Fruit fly (Drosophila melanogaster) whole organism, embryonic: ENCODE data around the gene CG43886.

Experiments used
- Abd-B ChIP-seq: fragments of 200-800 bp; sonication (Bioruptor generic); optimal IDR thresholded peaks from 2 replicates; lab custom pipeline; 2018; ENCODE audit warnings: missing biosample characterization, mild to moderate bottlenecking, missing genetic modification characterization, moderate library complexity
- Ada2b ChIP-seq: fragments of 200-800 bp; sonication (Bioruptor generic); IDR thresholded peaks from 2 replicates; pipeline ENCODE4 v1.3.6; 2022; ENCODE audit warnings: missing biosample characterization, missing genetic modification characterization
- CG10267 ChIP-seq: fragments of 200-800 bp; sonication (Bioruptor generic); optimal IDR thresholded peaks from 2 replicates; lab custom pipeline; 2018; ENCODE audit warnings: missing biosample characterization, mild to moderate bottlenecking, missing genetic modification characterization, moderate library complexity
- CG11695 ChIP-seq: fragments of 200-800 bp; sonication (Bioruptor generic); IDR thresholded peaks from 3 replicates; pipeline ENCODE4 v1.3.6; 2022; ENCODE audit warnings: missing biosample characterization, missing genetic modification characterization
- CG18011 ChIP-seq: fragments of 200-800 bp; sonication (Bioruptor generic); optimal IDR thresholded peaks from 2 replicates; lab custom pipeline; 2017; ENCODE audit warnings: missing biosample characterization, missing genetic modification characterization, mild to moderate bottlenecking, moderate library complexity, missing genotype
- CG2116 ChIP-seq: fragments of 200-800 bp; sonication (Bioruptor generic); optimal IDR thresholded peaks from 3 replicates; lab custom pipeline; 2018; ENCODE audit warnings: missing biosample characterization, mild to moderate bottlenecking, missing genetic modification characterization
- CG31365 ChIP-seq: fragments of 200-800 bp; sonication (Bioruptor generic); optimal IDR thresholded peaks from 2 replicates; lab custom pipeline; 2018; ENCODE audit warnings: missing biosample characterization, mild to moderate bottlenecking, missing genetic modification characterization
- CG3407 ChIP-seq: fragments of 200-800 bp; sonication (Bioruptor generic); optimal IDR thresholded peaks from 2 replicates; lab custom pipeline; 2018; ENCODE audit warnings: missing biosample characterization, mild to moderate bottlenecking, missing genetic modification characterization
- CG3838 ChIP-seq: fragments of 200-800 bp; sonication (Bioruptor generic); optimal IDR thresholded peaks from 3 replicates; lab custom pipeline; 2016; ENCODE audit warnings: missing biosample characterization, missing genetic modification characterization
- CG3995 ChIP-seq: fragments of 200-800 bp; sonication (Bioruptor generic); optimal IDR thresholded peaks from 3 replicates; lab custom pipeline; 2016; ENCODE audit warnings: missing biosample characterization, missing genetic modification characterization
- CG5953 ChIP-seq: fragments of 200-800 bp; sonication (Bioruptor generic); IDR thresholded peaks from 2 replicates; pipeline ENCODE4 v1.3.6; 2022; ENCODE audit warnings: missing biosample characterization, missing genetic modification characterization
- CG9727 ChIP-seq: fragments of 200-800 bp; sonication (Bioruptor generic); optimal IDR thresholded peaks from 3 replicates; lab custom pipeline; 2017; ENCODE audit warnings: missing biosample characterization, mild to moderate bottlenecking, missing genetic modification characterization
- CoRest ChIP-seq: fragments of 200-800 bp; sonication (Bioruptor generic); optimal IDR thresholded peaks from 3 replicates; lab custom pipeline; 2018; ENCODE audit warnings: missing biosample characterization, mild to moderate bottlenecking, missing genetic modification characterization, moderate library complexity
- Dp ChIP-seq: fragments of 200-800 bp; sonication (Bioruptor generic); optimal IDR thresholded peaks from 2 replicates; lab custom pipeline; 2018; ENCODE audit warnings: missing biosample characterization, mild to moderate bottlenecking, missing genetic modification characterization, moderate library complexity
- Ets65A ChIP-seq: fragments of 200-800 bp; sonication (Bioruptor generic); peaks from one replicate; lab custom pipeline; 2016; ENCODE audit warnings: missing biosample characterization, missing genetic modification characterization
- Gsc ChIP-seq: fragments of 200-800 bp; sonication (Bioruptor generic); IDR thresholded peaks from 2 replicates; pipeline ENCODE4 v1.3.6; 2022; ENCODE audit warnings: missing biosample characterization, missing genetic modification characterization
- H15 ChIP-seq: fragments of 200-800 bp; sonication (Bioruptor generic); IDR thresholded peaks from 3 replicates; pipeline ENCODE4 v1.3.6; 2022; ENCODE audit warnings: missing biosample characterization, missing genetic modification characterization
- HmgZ ChIP-seq: fragments of 200-800 bp; sonication (Bioruptor generic); optimal IDR thresholded peaks from 2 replicates; lab custom pipeline; 2018; ENCODE audit warnings: missing biosample characterization, mild to moderate bottlenecking, missing genetic modification characterization
- Hr39 ChIP-seq: fragments of >200 bp; optimal IDR thresholded peaks from 2 replicates; lab custom pipeline; 2017
- Kr ChIP-seq: fragments of 200-800 bp; sonication (Bioruptor generic); optimal IDR thresholded peaks from 2 replicates; lab custom pipeline; 2017; ENCODE audit warnings: missing biosample characterization, mild to moderate bottlenecking, missing genetic modification characterization
- Myb ChIP-seq: fragments of 200-800 bp; sonication (Bioruptor generic); optimal IDR thresholded peaks from 2 replicates; lab custom pipeline; 2016; ENCODE audit warnings: missing biosample characterization, missing genetic modification characterization
- NK7.1 ChIP-seq: fragments of 200-800 bp; sonication (Bioruptor generic); optimal IDR thresholded peaks from 3 replicates; lab custom pipeline; 2016; ENCODE audit warnings: missing biosample characterization, missing genetic modification characterization
- Neu2 ChIP-seq: fragments of 200-800 bp; sonication (Bioruptor generic); optimal IDR thresholded peaks from 3 replicates; lab custom pipeline; 2016; ENCODE audit warnings: missing biosample characterization, missing genetic modification characterization, borderline replicate concordance
- NfI ChIP-seq: fragments of 200-800 bp; sonication (Bioruptor generic); optimal IDR thresholded peaks from 3 replicates; lab custom pipeline; 2018; ENCODE audit warnings: missing biosample characterization, mild to moderate bottlenecking, missing genetic modification characterization, moderate library complexity
- Oli ChIP-seq: fragments of 200-800 bp; sonication (Bioruptor generic); optimal IDR thresholded peaks from 2 replicates; lab custom pipeline; 2018; ENCODE audit warnings: missing biosample characterization, mild to moderate bottlenecking, missing genetic modification characterization, moderate library complexity
- Ravus ChIP-seq: fragments of 200-800 bp; sonication (Bioruptor generic); IDR thresholded peaks from 2 replicates; pipeline ENCODE4 v1.3.6; 2022; ENCODE audit warnings: missing biosample characterization, missing genetic modification characterization
- al ChIP-seq: fragments of 200-800 bp; sonication (Bioruptor generic); IDR thresholded peaks from 2 replicates; pipeline ENCODE4 v1.3.6; 2022; ENCODE audit warnings: missing biosample characterization, missing genetic modification characterization
- crp ChIP-seq, 2 experiments: fragments of 200-800 bp; sonication (Bioruptor generic); optimal IDR thresholded peaks; 2 replicates in 1 of 2; 3 replicates in 1 of 2; lab custom pipeline; 2017; ENCODE audit warnings: missing biosample characterization in 2 of 2, missing genetic modification characterization in 2 of 2, mild to moderate bottlenecking in 1 of 2, moderate library complexity in 1 of 2
- fd102C ChIP-seq: fragments of 200-800 bp; sonication (Bioruptor generic); optimal IDR thresholded peaks from 2 replicates; lab custom pipeline; 2018; ENCODE audit warnings: missing biosample characterization, mild to moderate bottlenecking, missing genetic modification characterization, moderate library complexity
- fd96Cb ChIP-seq: fragments of 200-800 bp; sonication (Bioruptor generic); optimal IDR thresholded peaks from 2 replicates; lab custom pipeline; 2018; ENCODE audit warnings: missing biosample characterization, mild to moderate bottlenecking, missing genetic modification characterization, moderate library complexity
- ham ChIP-seq: fragments of 200-800 bp; sonication (Bioruptor generic); IDR thresholded peaks from 2 replicates; pipeline ENCODE4 v1.3.6; 2022; ENCODE audit warnings: missing biosample characterization, missing genetic modification characterization
- hbn ChIP-seq: fragments of 200-800 bp; sonication (Bioruptor generic); IDR thresholded peaks from 2 replicates; pipeline ENCODE4 v1.3.6; 2022; ENCODE audit warnings: missing biosample characterization, missing genetic modification characterization; ENCODE audit not compliant: partially characterized antibody
- ken ChIP-seq: fragments of 200-800 bp; sonication (Bioruptor generic); IDR thresholded peaks from 3 replicates; pipeline ENCODE4 v1.3.6; 2022; ENCODE audit warnings: missing biosample characterization, missing genetic modification characterization
- knrl ChIP-seq: fragments of 200-800 bp; sonication (Bioruptor generic); IDR thresholded peaks from 3 replicates; pipeline ENCODE4 v1.3.6; 2022; ENCODE audit warnings: missing biosample characterization, missing genetic modification characterization; ENCODE audit not compliant: partially characterized antibody
- mld ChIP-seq: fragments of 200-800 bp; sonication (Bioruptor generic); IDR thresholded peaks from 3 replicates; pipeline ENCODE4 v1.3.6; 2022; ENCODE audit warnings: missing biosample characterization, missing genetic modification characterization; ENCODE audit not compliant: partially characterized antibody
- nom ChIP-seq: fragments of 200-800 bp; sonication (Bioruptor generic); optimal IDR thresholded peaks from 2 replicates; lab custom pipeline; 2017; ENCODE audit warnings: missing biosample characterization, missing genetic modification characterization, mild to moderate bottlenecking, moderate library complexity, missing genetic modification reagents
- oc ChIP-seq: fragments of 200-800 bp; sonication (Bioruptor generic); optimal IDR thresholded peaks from 2 replicates; lab custom pipeline; 2018; ENCODE audit warnings: missing biosample characterization, mild to moderate bottlenecking, missing genetic modification characterization, moderate library complexity
- otp ChIP-seq: fragments of 200-800 bp; sonication (Bioruptor generic); IDR thresholded peaks from 3 replicates; pipeline ENCODE4, ENCODE4 v1.3.6; 2022; ENCODE audit warnings: missing biosample characterization, missing genetic modification characterization
- pzg ChIP-seq: fragments of 200-800 bp; sonication (Bioruptor generic); optimal IDR thresholded peaks from 3 replicates; lab custom pipeline; 2018; ENCODE audit warnings: missing biosample characterization, mild to moderate bottlenecking, missing genetic modification characterization, moderate library complexity
- ranshi ChIP-seq: fragments of 200-800 bp; sonication (Bioruptor generic); IDR thresholded peaks from 2 replicates; pipeline ENCODE4 v1.3.6; 2022; ENCODE audit warnings: missing biosample characterization, missing genetic modification characterization
- salm ChIP-seq: fragments of 200-800 bp; sonication (Bioruptor generic); optimal IDR thresholded peaks from 2 replicates; lab custom pipeline; 2018; ENCODE audit warnings: missing biosample characterization, mild to moderate bottlenecking, missing genetic modification characterization
- sd ChIP-seq: fragments of 200-800 bp; sonication (Bioruptor generic); optimal IDR thresholded peaks from 3 replicates; lab custom pipeline; 2018; ENCODE audit warnings: missing biosample characterization, mild to moderate bottlenecking, missing genetic modification characterization, moderate library complexity
- sob ChIP-seq: fragments of 200-800 bp; sonication (Bioruptor generic); IDR thresholded peaks from 2 replicates; pipeline ENCODE4 v1.3.6; 2022; ENCODE audit warnings: missing biosample characterization, missing genetic modification characterization
- sqz ChIP-seq: fragments of 200-800 bp; sonication (Bioruptor generic); optimal IDR thresholded peaks from 3 replicates; lab custom pipeline; 2018; ENCODE audit warnings: missing biosample characterization, mild to moderate bottlenecking, missing genetic modification characterization
- sr ChIP-seq: fragments of 200-800 bp; sonication (Bioruptor generic); IDR thresholded peaks from 3 replicates; pipeline ENCODE4 v1.3.6; 2022; ENCODE audit warnings: missing biosample characterization, missing genetic modification characterization
- tio ChIP-seq: fragments of 200-800 bp; sonication (Bioruptor generic); optimal IDR thresholded peaks from 2 replicates; lab custom pipeline; 2017; ENCODE audit warnings: missing biosample characterization, missing genetic modification characterization, inconsistent platforms
- vvl ChIP-seq: fragments of 200-800 bp; sonication (Bioruptor generic); IDR thresholded peaks from 2 replicates; pipeline ENCODE4 v1.3.6; 2022; ENCODE audit warnings: missing biosample characterization, missing genetic modification characterization
- wdn ChIP-seq: fragments of 200-800 bp; sonication (Bioruptor generic); IDR thresholded peaks from 2 replicates; pipeline ENCODE4 v1.3.6; 2022; ENCODE audit warnings: missing biosample characterization, missing genetic modification characterization
- z ChIP-seq: fragments of 200-800 bp; sonication (Bioruptor generic); IDR thresholded peaks from 3 replicates; pipeline ENCODE4 v1.3.6; 2022; ENCODE audit warnings: missing biosample characterization, missing genetic modification characterization
- zf30C ChIP-seq: fragments of 200-800 bp; sonication (Bioruptor generic); optimal IDR thresholded peaks from 3 replicates; lab custom pipeline; 2018; ENCODE audit warnings: missing biosample characterization, mild to moderate bottlenecking, missing genetic modification characterization
- zfh2 ChIP-seq: fragments of 200-800 bp; sonication (Bioruptor generic); optimal IDR thresholded peaks from 2 replicates; lab custom pipeline; 2016; ENCODE audit warnings: missing biosample characterization, missing genetic modification characterization

The CG43886 gene

dm6 chr3L:8159724-8160422 is at the start of gene CG43886:
CG43886 (minus strand) TSS chr3L:8159774.
- TF ChIP-seq CG5953 (no peak), fd102C (GFP tag; lab: Kevin White, UChicago) (no peak), salm (no peak), knrl (GFP tag; lab: Robert Waterston, UW) (no peak), sd (tag; lab: Kevin White, UChicago) (no peak), Ets65A (GFP tag; lab: Kevin White, UChicago) (peak; percentile 72), Oli (no peak), mld (GFP tag; lab: Robert Waterston, UW) (no peak), Myb (GFP tag; lab: Kevin White, UChicago) (peak; percentile 99), hbn (GFP tag; lab: Robert Waterston, UW) (no peak), Gsc (no peak), CG18011 (GFP tag; lab: Kevin White, UChicago) (peak; percentile 96), NK7.1 (no peak), NfI (GFP tag; lab: Kevin White, UChicago) (no peak), sob (GFP tag; lab: Robert Waterston, UW) (no peak), CG2116 (no peak), crp (GFP tag; optimal IDR thresholded peaks at IDR 0.05; lab: Kevin White, UChicago) (peak in 1 of 2 experiments; percentile 8), Dp (GFP tag; lab: Kevin White, UChicago) (peak; percentile 41), z (no peak), CG3838 (GFP tag; lab: Kevin White, UChicago) (no peak), CG3995 (peak; percentile 6), zfh2 (GFP tag; lab: Kevin White, UChicago) (no peak), wdn (GFP tag; lab: Robert Waterston, UW) (no peak), sqz (no peak), Ada2b (GFP tag; lab: Robert Waterston, UW) (no peak), pzg (GFP tag; lab: Kevin White, UChicago) (peak; percentile 21), CG11695 (GFP tag; lab: Robert Waterston, UW) (no peak), ham (GFP tag; lab: Robert Waterston, UW) (no peak), CG10267 (no peak), Hr39 (lab: Kevin White, UChicago) (no peak), HmgZ (tag; lab: Kevin White, UChicago) (no peak), vvl (peak; percentile 49; the same call in 1 of the 2 replicates), Abd-B (GFP tag; lab: Kevin White, UChicago) (peak; percentile 60), Neu2 (GFP tag; lab: Kevin White, UChicago) (no peak), CoRest (tag; lab: Kevin White, UChicago) (peak; percentile 21), fd96Cb (no peak), oc (tag; lab: Kevin White, UChicago) (no peak), zf30C (GFP tag; lab: Kevin White, UChicago) (no peak), ken (GFP tag; lab: Robert Waterston, UW) (no peak), nom (no peak), tio (GFP tag; lab: Kevin White, UChicago) (no peak), sr (GFP tag; lab: Robert Waterston, UW) (no peak), al (GFP tag; lab: Robert Waterston, UW) (no peak), H15 (GFP tag; lab: Robert Waterston, UW) (no peak), CG3407 (no peak), CG31365 (tag; lab: Kevin White, UChicago) (peak; percentile 88), otp (no peak), Kr (GFP tag; lab: Kevin White, UChicago) (no peak), ranshi (GFP tag; lab: Robert Waterston, UW) (no peak), Ravus (GFP tag; lab: Robert Waterston, UW) (no peak), CG9727 (GFP tag; lab: Kevin White, UChicago) (no peak)
